Worm (Caenorhabditis elegans) whole organism, L3 larva: ENCODE results near the gene ZC53.22.

ENCODE experiments used
- aly-2 ChIP-seq: fragments of 150-350 bp; optimal IDR thresholded peaks from 2 replicates; lab custom pipeline; 2014; ENCODE audit warnings: missing biosample characterization, missing genetic modification characterization
- ceh-28 ChIP-seq: fragments of 150-350 bp; optimal IDR thresholded peaks from 2 replicates; lab custom pipeline; 2014; ENCODE audit warnings: missing biosample characterization, missing genetic modification reagents, missing genetic modification characterization
- elt-1 ChIP-seq: fragments of 150-350 bp; optimal IDR thresholded peaks from 2 replicates; lab custom pipeline; 2014; ENCODE audit warnings: missing biosample characterization, missing genetic modification characterization
- fkh-2 ChIP-seq: fragments of 150-350 bp; optimal IDR thresholded peaks from 2 replicates; lab custom pipeline; 2014; ENCODE audit warnings: missing biosample characterization, missing genetic modification reagents, missing genetic modification characterization
- mdl-1 ChIP-seq: fragments of 150-350 bp; optimal IDR thresholded peaks from 2 replicates; lab custom pipeline; 2014; ENCODE audit warnings: missing biosample characterization, missing genetic modification characterization
- nhr-23 ChIP-seq: fragments of 150-350 bp; optimal IDR thresholded peaks from 2 replicates; lab custom pipeline; 2014; ENCODE audit warnings: missing biosample characterization, missing genetic modification reagents, missing genetic modification characterization
- nhr-237 ChIP-seq: fragments of 150-350 bp; optimal IDR thresholded peaks from 2 replicates; lab custom pipeline; 2014; ENCODE audit warnings: missing biosample characterization, missing genetic modification characterization
- nhr-67 ChIP-seq: fragments of 150-350 bp; optimal IDR thresholded peaks from 2 replicates; lab custom pipeline; 2014; ENCODE audit warnings: missing biosample characterization, missing genetic modification characterization
- nhr-77 ChIP-seq: fragments of 150-350 bp; optimal IDR thresholded peaks from 2 replicates; lab custom pipeline; 2014; ENCODE audit warnings: missing biosample characterization, missing genetic modification characterization
- pha-4 ChIP-seq: fragments of 150-350 bp; optimal IDR thresholded peaks from 2 replicates; lab custom pipeline; 2014; ENCODE audit warnings: missing biosample characterization, missing genetic modification reagents, missing genetic modification characterization
- zag-1 ChIP-seq: fragments of 150-350 bp; optimal IDR thresholded peaks from 2 replicates; lab custom pipeline; 2014; ENCODE audit warnings: missing biosample characterization, missing genetic modification characterization

ZC53.22 gene

DNA sequence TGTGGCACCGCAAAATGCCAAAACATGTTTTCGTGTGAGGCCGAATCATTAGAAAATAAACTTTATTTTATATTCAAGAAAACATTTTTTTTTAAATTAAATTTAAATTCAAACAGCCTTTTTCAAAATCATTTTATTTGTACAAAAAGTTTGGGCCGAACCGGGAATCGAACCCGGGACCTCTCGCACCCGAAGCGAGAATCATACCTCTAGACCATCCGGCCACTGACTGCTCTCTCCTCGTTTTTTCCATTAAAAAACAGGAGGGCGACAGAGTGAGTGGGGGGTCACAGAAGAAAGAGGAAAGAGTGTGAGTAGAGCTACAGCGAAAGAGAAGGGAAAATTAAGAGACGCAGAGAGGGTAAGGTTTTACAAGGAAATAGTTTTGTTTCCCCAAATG, 41.5 kb downstream of the ZC53.22 start (continued):
- TF ChIP-seq nhr-67 (tag; lab: Kevin White, UChicago) (no peak), fkh-2 (tag; lab: Kevin White, UChicago) (no peak), aly-2 (tag; lab: Kevin White, UChicago) (no peak), zag-1 (no peak), nhr-237 (tag; lab: Kevin White, UChicago) (no peak), nhr-23 (no peak), mdl-1 (tag; lab: Kevin White, UChicago) (no peak), pha-4 (peak; percentile 72), ceh-28 (tag; lab: Kevin White, UChicago) (peak; percentile 48), elt-1 (tag; lab: Kevin White, UChicago) (no peak), nhr-77 (tag; lab: Kevin White, UChicago) (peak; percentile 32)
